Worm (Caenorhabditis elegans) whole organism, L1 larva: ENCODE data around the gene agxt-1.

Source experiments
- C04F5.9 ChIP-seq: sonication (generic microtip); optimal IDR thresholded peaks from 2 replicates; lab custom pipeline; 2016; ENCODE audit warnings: missing genetic modification characterization, missing compliant biosample characterization
- C16A3.4 ChIP-seq: fragments of 150-350 bp; optimal IDR thresholded peaks from 2 replicates; lab custom pipeline; 2014; ENCODE audit warnings: missing biosample characterization, missing genetic modification characterization
- C34B4.2 ChIP-seq: sonication (generic microtip); optimal IDR thresholded peaks from 2 replicates; lab custom pipeline; 2017; ENCODE audit warnings: mild to moderate bottlenecking, missing genetic modification characterization, missing compliant biosample characterization
- alr-1 ChIP-seq: fragments of 200-800 bp; sonication (Bioruptor generic); optimal IDR thresholded peaks from 2 replicates; lab custom pipeline; 2018; ENCODE audit warnings: borderline replicate concordance, mild to moderate bottlenecking, missing genetic modification characterization, missing compliant biosample characterization
- aly-2 ChIP-seq: fragments of 150-350 bp; optimal IDR thresholded peaks from 2 replicates; lab custom pipeline; 2014; ENCODE audit warnings: missing biosample characterization, missing genetic modification characterization
- ama-1 ChIP-seq: fragments of 150-350 bp; optimal IDR thresholded peaks from 2 replicates; lab custom pipeline; 2014
- blmp-1 ChIP-seq: fragments of 150-350 bp; optimal IDR thresholded peaks from 2 replicates; lab custom pipeline; 2014; ENCODE audit warnings: missing biosample characterization, missing genetic modification characterization
- ceh-63 ChIP-seq: fragments of 200-800 bp; sonication (Bioruptor generic); optimal IDR thresholded peaks from 2 replicates; lab custom pipeline; 2018; ENCODE audit warnings: mild to moderate bottlenecking, missing genetic modification characterization, missing compliant biosample characterization
- ceh-88 ChIP-seq: fragments of 200-800 bp; sonication (Bioruptor generic); IDR thresholded peaks from 2 replicates; pipeline ENCODE4 v1.3.6; 2022; ENCODE audit warnings: missing genetic modification characterization, missing compliant biosample characterization
- ceh-90 ChIP-seq: sonication (generic microtip); optimal IDR thresholded peaks from 2 replicates; lab custom pipeline; 2016; ENCODE audit warnings: missing genetic modification characterization, missing compliant biosample characterization
- dpl-1 ChIP-seq, 3 experiments: fragments of 150-350 bp in 2 of 3; sonication (generic microtip) in 1 of 3; optimal IDR thresholded peaks; 2 replicates each; lab custom pipeline; 2014 to 2017; ENCODE audit warnings: missing biosample characterization in 3 of 3, missing genetic modification characterization in 3 of 3, missing genetic modification reagents in 3 of 3
- dsc-1 ChIP-seq: sonication (generic microtip); optimal IDR thresholded peaks from 2 replicates; lab custom pipeline; 2016; ENCODE audit warnings: mild to moderate bottlenecking, missing genetic modification characterization, missing compliant biosample characterization
- egl-13 ChIP-seq: sonication (generic microtip); optimal IDR thresholded peaks from 2 replicates; lab custom pipeline; 2016; ENCODE audit warnings: missing genotype, missing genetic modification reagents, missing genetic modification characterization, missing compliant biosample characterization
- elt-2 ChIP-seq: sonication (generic microtip); optimal IDR thresholded peaks from 2 replicates; lab custom pipeline; 2016; ENCODE audit warnings: missing genetic modification characterization, mild to moderate bottlenecking, inconsistent platforms, missing compliant biosample characterization, missing genetic modification reagents
- elt-3 ChIP-seq, 6 experiments: fragments of 150-350 bp in 1 of 6; sonication (generic microtip); optimal IDR thresholded peaks; 2 replicates each; lab custom pipeline; 2017 to 2018; ENCODE audit warnings: missing biosample characterization in 6 of 6, missing genetic modification characterization in 6 of 6, inconsistent platforms in 1 of 6
- fkh-10 ChIP-seq: sonication (generic microtip); optimal IDR thresholded peaks from 2 replicates; lab custom pipeline; 2017; ENCODE audit warnings: missing biosample characterization, missing genetic modification reagents, missing genetic modification characterization
- fkh-4 ChIP-seq: sonication (generic microtip); optimal IDR thresholded peaks from 2 replicates; lab custom pipeline; 2016; ENCODE audit warnings: missing compliant biosample characterization, missing genetic modification characterization, borderline replicate concordance
- fos-1 ChIP-seq: fragments of 150-350 bp; optimal IDR thresholded peaks from 2 replicates; lab custom pipeline; 2014; ENCODE audit warnings: missing biosample characterization, missing genetic modification characterization
- grh-1 ChIP-seq: fragments of 200-800 bp; sonication (Bioruptor generic); IDR thresholded peaks from 2 replicates; pipeline ENCODE4 v1.3.6; 2022; ENCODE audit warnings: missing genetic modification reagents, missing genetic modification characterization, missing compliant biosample characterization
- hlh-17 ChIP-seq: fragments of 200-800 bp; sonication (Bioruptor generic); optimal IDR thresholded peaks from 2 replicates; lab custom pipeline; 2018; ENCODE audit warnings: missing genetic modification characterization, mild to moderate bottlenecking, missing compliant biosample characterization, moderate library complexity, borderline replicate concordance
- hpl-2 ChIP-seq: fragments of 150-350 bp; optimal IDR thresholded peaks from 2 replicates; lab custom pipeline; 2014; ENCODE audit warnings: missing biosample characterization, missing genetic modification reagents, missing genetic modification characterization
- irx-1 ChIP-seq: sonication (generic microtip); optimal IDR thresholded peaks from 2 replicates; lab custom pipeline; 2016; ENCODE audit warnings: missing genetic modification characterization, missing compliant biosample characterization
- isw-1 ChIP-seq: fragments of 200-800 bp; sonication (Bioruptor generic); IDR thresholded peaks from 2 replicates; pipeline ENCODE4 v1.3.6; 2022; ENCODE audit warnings: missing genetic modification characterization, missing compliant biosample characterization
- jun-1 ChIP-seq: fragments of 150-350 bp; optimal IDR thresholded peaks from 2 replicates; lab custom pipeline; 2014; ENCODE audit warnings: missing biosample characterization, missing genetic modification reagents, missing genetic modification characterization
- lin-14 ChIP-seq: fragments of 200-800 bp; sonication (Bioruptor generic); optimal IDR thresholded peaks from 2 replicates; lab custom pipeline; 2018; ENCODE audit warnings: mild to moderate bottlenecking, missing genetic modification characterization, moderate library complexity, missing compliant biosample characterization
- lin-35 ChIP-seq, 2 experiments: fragments of 150-350 bp; optimal IDR thresholded peaks; 2 replicates each; lab custom pipeline; 2014; ENCODE audit warnings: missing biosample characterization in 2 of 2, missing genetic modification characterization in 2 of 2, missing genetic modification reagents in 2 of 2
- lin-39 ChIP-seq: fragments of 150-350 bp; optimal IDR thresholded peaks from 2 replicates; lab custom pipeline; 2014; ENCODE audit warnings: missing biosample characterization, missing genetic modification reagents, missing genetic modification characterization
- lir-3 ChIP-seq: sonication (generic microtip); optimal IDR thresholded peaks from 2 replicates; lab custom pipeline; 2016; ENCODE audit warnings: mild to moderate bottlenecking, missing genetic modification characterization, moderate library complexity, missing compliant biosample characterization; ENCODE audit not compliant: poor library complexity
- mab-9 ChIP-seq: fragments of 200-800 bp; sonication (Bioruptor generic); IDR thresholded peaks from 2 replicates; pipeline ENCODE4 v1.3.6; 2022; ENCODE audit warnings: missing genetic modification reagents, missing genetic modification characterization, missing compliant biosample characterization
- mdl-1 ChIP-seq, 2 experiments: fragments of 150-350 bp; optimal IDR thresholded peaks; 2 replicates each; lab custom pipeline; 2014 to 2017; ENCODE audit warnings: missing biosample characterization in 2 of 2, missing genetic modification characterization in 2 of 2, inconsistent platforms in 1 of 2
- mef-2 ChIP-seq: fragments of 150-350 bp; optimal IDR thresholded peaks from 2 replicates; lab custom pipeline; 2014; ENCODE audit warnings: missing biosample characterization, missing genetic modification characterization
- mep-1 ChIP-seq: fragments of 150-350 bp; optimal IDR thresholded peaks from 2 replicates; lab custom pipeline; 2014; ENCODE audit warnings: missing biosample characterization, missing genetic modification characterization
- nhr-237 ChIP-seq: fragments of 150-350 bp; optimal IDR thresholded peaks from 2 replicates; lab custom pipeline; 2014; ENCODE audit warnings: missing biosample characterization, missing genetic modification characterization
- nhr-28 ChIP-seq: fragments of 150-350 bp; optimal IDR thresholded peaks from 2 replicates; lab custom pipeline; 2014; ENCODE audit warnings: missing biosample characterization, missing genetic modification characterization
- nhr-76 ChIP-seq: sonication (generic microtip); optimal IDR thresholded peaks from 2 replicates; lab custom pipeline; 2017; ENCODE audit warnings: missing biosample characterization, missing genetic modification characterization
- nhr-84 ChIP-seq: sonication (generic microtip); optimal IDR thresholded peaks from 2 replicates; lab custom pipeline; 2017; ENCODE audit warnings: missing biosample characterization, missing genetic modification characterization
- nhr-85 ChIP-seq: sonication (generic microtip); peaks from one replicate; lab custom pipeline; 2016; ENCODE audit warnings: missing genetic modification characterization, inconsistent platforms, missing compliant biosample characterization
- nhr-90 ChIP-seq: sonication (generic microtip); optimal IDR thresholded peaks from 2 replicates; lab custom pipeline; 2016; ENCODE audit warnings: mild to moderate bottlenecking, missing genetic modification characterization, missing compliant biosample characterization; ENCODE audit not compliant: poor library complexity
- pag-3 ChIP-seq: sonication (generic microtip); optimal IDR thresholded peaks from 2 replicates; lab custom pipeline; 2017; ENCODE audit warnings: missing genetic modification characterization, mild to moderate bottlenecking, missing compliant biosample characterization, antibody characterized with exemption, borderline replicate concordance; ENCODE audit not compliant: insufficient read depth
- pax-3 ChIP-seq: fragments of 200-800 bp; sonication (Bioruptor generic); optimal IDR thresholded peaks from 2 replicates; lab custom pipeline; 2018; ENCODE audit warnings: mild to moderate bottlenecking, missing genetic modification characterization, moderate library complexity, missing compliant biosample characterization
- rnt-1 ChIP-seq: sonication (generic microtip); optimal IDR thresholded peaks from 2 replicates; lab custom pipeline; 2016; ENCODE audit warnings: mild to moderate bottlenecking, missing genetic modification characterization, moderate library complexity, missing compliant biosample characterization
- skn-1 ChIP-seq: fragments of 150-350 bp; optimal IDR thresholded peaks from 2 replicates; lab custom pipeline; 2014; ENCODE audit warnings: missing biosample characterization, missing genetic modification characterization
- snpc-4 ChIP-seq: fragments of 150-350 bp; optimal IDR thresholded peaks from 2 replicates; lab custom pipeline; 2014; ENCODE audit warnings: missing biosample characterization, missing genetic modification characterization
- snu-23 ChIP-seq: sonication (generic microtip); optimal IDR thresholded peaks from 2 replicates; lab custom pipeline; 2016; ENCODE audit warnings: missing genetic modification characterization, missing compliant biosample characterization
- sptf-1 ChIP-seq: fragments of 150-350 bp; optimal IDR thresholded peaks from 2 replicates; lab custom pipeline; 2014; ENCODE audit warnings: missing biosample characterization, missing genetic modification characterization
- tbx-2 ChIP-seq: sonication (generic microtip); optimal IDR thresholded peaks from 2 replicates; lab custom pipeline; 2016; ENCODE audit warnings: missing genetic modification characterization, missing compliant biosample characterization
- tlp-1 ChIP-seq: fragments of 150-350 bp; optimal IDR thresholded peaks from 2 replicates; lab custom pipeline; 2014; ENCODE audit warnings: missing biosample characterization, missing genetic modification characterization
- unc-130 ChIP-seq: fragments of 150-350 bp; optimal IDR thresholded peaks from 2 replicates; lab custom pipeline; 2017; ENCODE audit warnings: missing biosample characterization, missing genetic modification characterization, inconsistent platforms
- unc-62 ChIP-seq: fragments of 150-350 bp; optimal IDR thresholded peaks from 2 replicates; lab custom pipeline; 2014; ENCODE audit warnings: missing biosample characterization, missing genetic modification reagents, missing genetic modification characterization
- xbp-1 ChIP-seq: sonication (generic microtip); optimal IDR thresholded peaks from 2 replicates; lab custom pipeline; 2016; ENCODE audit warnings: missing genetic modification characterization, missing compliant biosample characterization
- zag-1 ChIP-seq: fragments of 150-350 bp; optimal IDR thresholded peaks from 2 replicates; lab custom pipeline; 2014; ENCODE audit warnings: missing biosample characterization, missing genetic modification characterization
- zip-4 ChIP-seq: fragments of 200-800 bp; sonication (Bioruptor generic); optimal IDR thresholded peaks from 2 replicates; lab custom pipeline; 2018; ENCODE audit warnings: mild to moderate bottlenecking, missing genetic modification characterization, moderate library complexity, missing compliant biosample characterization
- ztf-11 ChIP-seq, 2 experiments: sonication (generic microtip); optimal IDR thresholded peaks; 2 replicates each; lab custom pipeline; 2016 to 2017; ENCODE audit warnings: missing genetic modification characterization in 2 of 2, missing biosample characterization in 1 of 2, missing compliant biosample characterization in 1 of 2
- ztf-4 ChIP-seq: fragments of 150-350 bp; optimal IDR thresholded peaks from 2 replicates; lab custom pipeline; 2014; ENCODE audit warnings: missing biosample characterization, missing genetic modification characterization

The agxt-1 gene

ce11 chrII:8818257-8818656 lies 27.1 kb upstream of the agxt-1 start:
- TF ChIP-seq nhr-76 (tag; lab: Kevin White, UChicago) (no peak), lin-35 (GFP tag; optimal IDR thresholded peaks at IDR 0.05; lab: Kevin White, UChicago) (peak in 1 of 2 experiments; percentile 47), hpl-2 (GFP tag; lab: Kevin White, UChicago) (no peak), egl-13 (tag; lab: Kevin White, UChicago) (no peak), mab-9 (GFP tag; lab: Robert Waterston, UW) (no peak), ztf-4 (tag; lab: Kevin White, UChicago) (no peak), tlp-1 (tag; lab: Kevin White, UChicago) (no peak), snpc-4 (tag; lab: Kevin White, UChicago) (no peak), rnt-1 (tag; lab: Kevin White, UChicago) (no peak), lir-3 (tag; lab: Kevin White, UChicago) (no peak), fkh-4 (tag; lab: Kevin White, UChicago) (no peak), elt-2 (tag; lab: Kevin White, UChicago) (no peak), dpl-1 (GFP tag; optimal IDR thresholded peaks at IDR 0.05; lab: Kevin White, UChicago) (no peak), tbx-2 (tag; lab: Kevin White, UChicago) (peak; percentile 51), mef-2 (tag; lab: Kevin White, UChicago) (no peak), zip-4 (GFP tag; lab: Kevin White, UChicago) (no peak), lin-14 (GFP tag; lab: Kevin White, UChicago) (peak; percentile 75), ama-1 (lab: Kevin White, UChicago) (no peak), ztf-11 (tag; optimal IDR thresholded peaks at IDR 0.05; lab: Kevin White, UChicago) (no peak), hlh-17 (GFP tag; lab: Kevin White, UChicago) (no peak), unc-62 (GFP tag; lab: Kevin White, UChicago) (no peak), C16A3.4 (tag; lab: Kevin White, UChicago) (no peak), aly-2 (tag; lab: Kevin White, UChicago) (no peak), nhr-85 (tag; lab: Kevin White, UChicago) (peak; percentile 96), nhr-28 (tag; lab: Kevin White, UChicago) (no peak), pax-3 (no peak), skn-1 (tag; lab: Kevin White, UChicago) (no peak), lin-39 (tag; lab: Kevin White, UChicago) (no peak), fos-1 (no peak), fkh-10 (no peak), C04F5.9 (tag; lab: Kevin White, UChicago) (no peak), nhr-237 (tag; lab: Kevin White, UChicago) (no peak), mep-1 (no peak), grh-1 (GFP tag; lab: Robert Waterston, UW) (0 out of 2 replicates have a peak, but pooled peaks have one; percentile 8), nhr-84 (tag; lab: Kevin White, UChicago) (no peak), isw-1 (no peak), jun-1 (no peak), nhr-90 (tag; lab: Kevin White, UChicago) (peak; percentile 69), ceh-88 (GFP tag; lab: Robert Waterston, UW) (no peak), dsc-1 (no peak), xbp-1 (no peak), unc-130 (tag; lab: Kevin White, UChicago) (peak; percentile 30), irx-1 (tag; lab: Kevin White, UChicago) (no peak), ceh-90 (tag; lab: Kevin White, UChicago) (no peak), alr-1 (tag; lab: Kevin White, UChicago) (no peak), pag-3 (tag; lab: Kevin White, UChicago) (no peak), zag-1 (no peak), C34B4.2 (tag; lab: Kevin White, UChicago) (no peak), snu-23 (GFP tag; lab: Kevin White, UChicago) (peak; percentile 44), elt-3 (tag; optimal IDR thresholded peaks at IDR 0.05; lab: Kevin White, UChicago) (peak in 5 of 6 experiments; percentile 57 to 95 (median 80)), sptf-1 (tag; lab: Kevin White, UChicago) (no peak), blmp-1 (tag; lab: Kevin White, UChicago) (peak; percentile 43), mdl-1 (tag; optimal IDR thresholded peaks at IDR 0.05; lab: Kevin White, UChicago) (peak in 1 of 2 experiments; percentile 71), ceh-63 (GFP tag; lab: Kevin White, UChicago) (no peak)
